Fruit fly (Drosophila melanogaster) whole organism, embryonic: ENCODE data around the gene SP555.

Experiments
- Bteb2 ChIP-seq: fragments of 200-800 bp; sonication (Bioruptor generic); optimal IDR thresholded peaks from 2 replicates; lab custom pipeline; 2016; ENCODE audit warnings: missing biosample characterization, missing genetic modification characterization
- CG11398 ChIP-seq: fragments of 200-800 bp; sonication (Bioruptor generic); optimal IDR thresholded peaks from 2 replicates; lab custom pipeline; 2016; ENCODE audit warnings: missing biosample characterization, missing genetic modification characterization
- CG12104 ChIP-seq: fragments of 200-800 bp; sonication (Bioruptor generic); optimal IDR thresholded peaks from 3 replicates; lab custom pipeline; 2016; ENCODE audit warnings: missing biosample characterization, missing genetic modification characterization
- CG1233 ChIP-seq: fragments of 200-800 bp; sonication (Bioruptor generic); optimal IDR thresholded peaks from 4 replicates; lab custom pipeline; 2018; ENCODE audit warnings: missing biosample characterization, mild to moderate bottlenecking, missing genetic modification characterization
- CG14050 ChIP-seq: fragments of 200-800 bp; sonication (Bioruptor generic); IDR thresholded peaks from 3 replicates; pipeline ENCODE4 v1.3.6; 2022; ENCODE audit warnings: missing biosample characterization, missing genetic modification characterization
- CG14860 ChIP-seq: fragments of 200-800 bp; sonication (Bioruptor generic); IDR thresholded peaks from 3 replicates; pipeline ENCODE4 v1.3.6; 2022; ENCODE audit warnings: missing biosample characterization, missing genetic modification characterization; ENCODE audit not compliant: partially characterized antibody
- CG1529 ChIP-seq: fragments of 200-800 bp; sonication (Bioruptor generic); optimal IDR thresholded peaks from 3 replicates; lab custom pipeline; 2018; ENCODE audit warnings: missing biosample characterization, missing genetic modification characterization
- CG17912 ChIP-seq: fragments of 200-800 bp; sonication (Bioruptor generic); optimal IDR thresholded peaks from 2 replicates; lab custom pipeline; 2018; ENCODE audit warnings: missing biosample characterization, mild to moderate bottlenecking, missing genetic modification characterization
- CG18011 ChIP-seq: fragments of 200-800 bp; sonication (Bioruptor generic); optimal IDR thresholded peaks from 2 replicates; lab custom pipeline; 2017; ENCODE audit warnings: missing biosample characterization, missing genetic modification characterization, mild to moderate bottlenecking, moderate library complexity, missing genotype
- CG2875 ChIP-seq: fragments of 200-800 bp; sonication (Bioruptor generic); optimal IDR thresholded peaks from 2 replicates; lab custom pipeline; 2017; ENCODE audit warnings: missing biosample characterization, mild to moderate bottlenecking, missing genetic modification characterization, missing genetic modification reagents
- CG4360 ChIP-seq: fragments of 200-800 bp; sonication (Bioruptor generic); IDR thresholded peaks from 2 replicates; pipeline ENCODE4 v1.3.6; 2022; ENCODE audit warnings: missing biosample characterization, missing genetic modification characterization
- CG4730 ChIP-seq: fragments of 200-800 bp; sonication (Bioruptor generic); IDR thresholded peaks from 2 replicates; pipeline ENCODE4 v1.3.6; 2022; ENCODE audit warnings: missing biosample characterization, missing genetic modification characterization
- CG6683 ChIP-seq: fragments of 200-800 bp; sonication (Bioruptor generic); optimal IDR thresholded peaks from 2 replicates; lab custom pipeline; 2017; ENCODE audit warnings: missing biosample characterization, mild to moderate bottlenecking, missing genetic modification characterization, missing genetic modification reagents
- CHES-1-like ChIP-seq: fragments of 200-800 bp; sonication (Bioruptor generic); optimal IDR thresholded peaks from 2 replicates; lab custom pipeline; 2016; ENCODE audit warnings: missing biosample characterization, missing genetic modification characterization
- Camta ChIP-seq: fragments of 200-800 bp; sonication (Bioruptor generic); optimal IDR thresholded peaks from 2 replicates; lab custom pipeline; 2016; ENCODE audit warnings: missing biosample characterization, missing genetic modification characterization
- Elba2 ChIP-seq: fragments of 200-800 bp; sonication (Bioruptor generic); optimal IDR thresholded peaks from 3 replicates; lab custom pipeline; 2016; ENCODE audit warnings: missing biosample characterization, missing genetic modification characterization
- GATAe ChIP-seq: fragments of 200-800 bp; sonication (Bioruptor generic); conservative IDR thresholded peaks from 2 replicates; pipeline ENCODE4 v1.3.6; 2022; ENCODE audit warnings: missing biosample characterization, missing genetic modification characterization
- H2.0 ChIP-seq: fragments of 200-800 bp; sonication (Bioruptor generic); IDR thresholded peaks from 2 replicates; pipeline ENCODE4 v1.3.6; 2022; ENCODE audit warnings: missing biosample characterization, missing genetic modification characterization
- Hr78 ChIP-seq, 2 experiments: fragments of 200-800 bp in 1 of 2; fragments of >200 bp in 1 of 2; sonication (Bioruptor generic) in 1 of 2; optimal IDR thresholded peaks; 2 replicates each; lab custom pipeline; 2017 to 2019; ENCODE audit warnings: missing biosample characterization in 2 of 2, missing genetic modification characterization in 2 of 2, mild to moderate bottlenecking in 1 of 2, moderate library complexity in 1 of 2
- Mad ChIP-seq: fragments of 200-800 bp; sonication (Bioruptor generic); optimal IDR thresholded peaks from 2 replicates; lab custom pipeline; 2016; ENCODE audit warnings: missing biosample characterization, missing genetic modification characterization
- Med ChIP-seq: fragments of 200-800 bp; sonication (Bioruptor generic); peaks from one replicate; lab custom pipeline; 2016; ENCODE audit warnings: missing biosample characterization, missing genetic modification characterization, mild to moderate bottlenecking, inconsistent platforms, moderate library complexity
- Mrtf ChIP-seq: fragments of 200-800 bp; sonication (Bioruptor generic); IDR thresholded peaks from 3 replicates; pipeline ENCODE4 v1.3.6; 2022; ENCODE audit warnings: missing biosample characterization, missing genetic modification characterization
- Oli ChIP-seq: fragments of 200-800 bp; sonication (Bioruptor generic); optimal IDR thresholded peaks from 2 replicates; lab custom pipeline; 2018; ENCODE audit warnings: missing biosample characterization, mild to moderate bottlenecking, missing genetic modification characterization, moderate library complexity
- Poxn ChIP-seq: fragments of 200-800 bp; sonication (Bioruptor generic); IDR thresholded peaks from 2 replicates; pipeline ENCODE4 v1.3.6; 2022; ENCODE audit warnings: missing biosample characterization, missing genetic modification characterization
- Side ChIP-seq: fragments of 200-800 bp; sonication (Bioruptor generic); optimal IDR thresholded peaks from 2 replicates; lab custom pipeline; 2016; ENCODE audit warnings: missing biosample characterization, missing genetic modification characterization
- Vsx1 ChIP-seq: fragments of 200-800 bp; sonication (Bioruptor generic); optimal IDR thresholded peaks from 2 replicates; lab custom pipeline; 2017; ENCODE audit warnings: missing biosample characterization, mild to moderate bottlenecking, missing genetic modification characterization, missing genetic modification reagents
- cas ChIP-seq: fragments of 200-800 bp; sonication (Bioruptor generic); IDR thresholded peaks from 2 replicates; pipeline ENCODE4 v1.3.6; 2022; ENCODE audit warnings: missing biosample characterization, missing genetic modification characterization
- dimm ChIP-seq: fragments of 200-800 bp; sonication (Bioruptor generic); IDR thresholded peaks from 2 replicates; pipeline ENCODE4 v1.3.6; 2022; ENCODE audit warnings: missing biosample characterization, missing genetic modification characterization
- dysf ChIP-seq: fragments of 200-800 bp; sonication (Bioruptor generic); IDR thresholded peaks from 3 replicates; pipeline ENCODE4 v1.3.6; 2022; ENCODE audit warnings: missing biosample characterization, missing genetic modification characterization
- ems ChIP-seq: fragments of 200-800 bp; sonication (Bioruptor generic); optimal IDR thresholded peaks from 3 replicates; lab custom pipeline; 2016; ENCODE audit warnings: missing biosample characterization, missing genetic modification characterization
- esg ChIP-seq: fragments of 200-800 bp; sonication (Bioruptor generic); conservative IDR thresholded peaks from 2 replicates; pipeline ENCODE4 v1.3.6; 2022; ENCODE audit warnings: missing biosample characterization, missing genetic modification characterization
- exex ChIP-seq: fragments of 200-800 bp; sonication (Bioruptor generic); optimal IDR thresholded peaks from 4 replicates; lab custom pipeline; 2018; ENCODE audit warnings: missing biosample characterization, mild to moderate bottlenecking, missing genetic modification characterization, moderate library complexity
- fd102C ChIP-seq: fragments of 200-800 bp; sonication (Bioruptor generic); optimal IDR thresholded peaks from 2 replicates; lab custom pipeline; 2018; ENCODE audit warnings: missing biosample characterization, mild to moderate bottlenecking, missing genetic modification characterization, moderate library complexity
- fd3F ChIP-seq: fragments of 200-800 bp; sonication (Bioruptor generic); optimal IDR thresholded peaks from 2 replicates; lab custom pipeline; 2018; ENCODE audit warnings: missing biosample characterization, mild to moderate bottlenecking, missing genetic modification characterization, moderate library complexity
- fd64A ChIP-seq: fragments of 200-800 bp; sonication (Bioruptor generic); optimal IDR thresholded peaks from 3 replicates; lab custom pipeline; 2018; ENCODE audit warnings: missing biosample characterization, mild to moderate bottlenecking, missing genetic modification characterization
- fru ChIP-seq: fragments of >200 bp; optimal IDR thresholded peaks from 2 replicates; lab custom pipeline; 2017
- fu2 ChIP-seq: fragments of 200-800 bp; sonication (Bioruptor generic); optimal IDR thresholded peaks from 2 replicates; lab custom pipeline; 2016; ENCODE audit warnings: missing biosample characterization, missing genetic modification characterization
- insv ChIP-seq, 2 experiments: fragments of 200-800 bp; sonication (Bioruptor generic); optimal IDR thresholded peaks; 3 replicates each; lab custom pipeline; 2016 to 2018; ENCODE audit warnings: missing biosample characterization in 2 of 2, missing genetic modification characterization in 2 of 2
- kay ChIP-seq: fragments of 200-800 bp; sonication (Bioruptor generic); optimal IDR thresholded peaks from 2 replicates; lab custom pipeline; 2016; ENCODE audit warnings: missing biosample characterization, missing genetic modification characterization
- ken ChIP-seq: fragments of 200-800 bp; sonication (Bioruptor generic); IDR thresholded peaks from 3 replicates; pipeline ENCODE4 v1.3.6; 2022; ENCODE audit warnings: missing biosample characterization, missing genetic modification characterization
- lilli ChIP-seq: fragments of 200-800 bp; sonication (Bioruptor generic); optimal IDR thresholded peaks from 3 replicates; lab custom pipeline; 2016; ENCODE audit warnings: missing biosample characterization, missing genetic modification characterization
- lola ChIP-seq, 3 experiments: fragments of >200 bp in 2 of 3; fragments of 200-800 bp in 1 of 3; sonication (Bioruptor generic) in 1 of 3; optimal IDR thresholded peaks; 2 replicates each; lab custom pipeline; 2017 to 2019; ENCODE audit warnings: missing biosample characterization in 3 of 3, missing genetic modification characterization in 3 of 3, mild to moderate bottlenecking in 1 of 3, moderate library complexity in 1 of 3
- odd ChIP-seq: fragments of 200-800 bp; sonication (Bioruptor generic); optimal IDR thresholded peaks from 2 replicates; lab custom pipeline; 2017; ENCODE audit warnings: missing biosample characterization, mild to moderate bottlenecking, missing genetic modification characterization
- pum ChIP-seq: fragments of 200-800 bp; sonication (Bioruptor generic); optimal IDR thresholded peaks from 2 replicates; lab custom pipeline; 2016; ENCODE audit warnings: missing biosample characterization, missing genetic modification characterization
- pzg ChIP-seq: fragments of 200-800 bp; sonication (Bioruptor generic); optimal IDR thresholded peaks from 3 replicates; lab custom pipeline; 2018; ENCODE audit warnings: missing biosample characterization, mild to moderate bottlenecking, missing genetic modification characterization, moderate library complexity
- slbo ChIP-seq: fragments of 200-800 bp; sonication (Bioruptor generic); IDR thresholded peaks from 2 replicates; pipeline ENCODE4 v1.3.6; 2022; ENCODE audit warnings: missing biosample characterization, missing genetic modification characterization
- so ChIP-seq: fragments of 200-800 bp; sonication (Bioruptor generic); IDR thresholded peaks from 3 replicates; pipeline ENCODE4 v1.3.6; 2022; ENCODE audit warnings: missing biosample characterization, missing genetic modification characterization
- tna ChIP-seq: fragments of 200-800 bp; sonication (Bioruptor generic); IDR thresholded peaks from 2 replicates; pipeline ENCODE4 v1.3.6; 2022; ENCODE audit warnings: missing biosample characterization, missing genetic modification characterization; ENCODE audit not compliant: partially characterized antibody
- ttk ChIP-seq: fragments of 200-800 bp; sonication (Bioruptor generic); IDR thresholded peaks from 2 replicates; pipeline ENCODE4 v2.1.2; 2022; ENCODE audit warnings: missing biosample characterization, missing genetic modification characterization
- wek ChIP-seq: fragments of 200-800 bp; sonication (Bioruptor generic); optimal IDR thresholded peaks from 3 replicates; lab custom pipeline; 2018; ENCODE audit warnings: missing biosample characterization, mild to moderate bottlenecking, missing genetic modification characterization, moderate library complexity
- zfh2 ChIP-seq: fragments of 200-800 bp; sonication (Bioruptor generic); optimal IDR thresholded peaks from 2 replicates; lab custom pipeline; 2016; ENCODE audit warnings: missing biosample characterization, missing genetic modification characterization

SP555 gene

DNA sequence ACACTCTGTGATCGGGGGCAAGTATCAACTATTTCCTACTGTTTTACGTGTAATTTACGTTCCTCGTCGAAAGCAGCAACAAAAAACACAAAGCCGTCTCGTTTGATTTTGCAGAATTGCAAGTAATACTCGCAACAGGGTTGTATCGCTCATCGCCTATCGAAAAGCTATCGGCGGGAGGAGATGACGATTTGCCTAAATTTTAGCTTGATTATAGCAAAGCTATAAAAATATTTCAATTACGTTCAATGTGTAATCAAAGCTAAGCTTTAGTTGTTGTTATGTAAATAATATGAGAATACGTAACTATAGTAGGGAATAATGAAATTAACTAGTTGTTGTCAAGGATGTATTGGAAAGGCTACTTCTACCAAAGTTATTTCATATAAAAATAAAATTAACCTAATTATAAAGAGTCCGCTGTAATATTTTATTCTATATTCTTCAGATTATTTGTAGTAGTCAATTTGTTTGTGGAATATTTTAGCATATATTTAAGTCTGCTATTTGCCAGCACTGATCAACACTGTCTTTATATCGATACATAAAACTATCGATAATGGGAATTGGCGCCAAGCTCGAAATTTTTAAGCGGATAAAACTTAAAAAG lies 22.2 kb downstream of the SP555 start, which contains the start of gene Rpn11 (continued):
- TF ChIP-seq so (GFP tag; lab: Robert Waterston, UW) (no peak), Oli (tag; lab: Kevin White, UChicago) (peak; percentile 44), CG11398 (peak; percentile 15), Elba2 (GFP tag; lab: Kevin White, UChicago) (peak; percentile 4), fd102C (no peak), Mad (GFP tag; lab: Kevin White, UChicago) (no peak), esg (peak; percentile 39), Hr78 (GFP tag; optimal IDR thresholded peaks at IDR 0.05; lab: Kevin White, UChicago) (no peak), kay (GFP tag; lab: Kevin White, UChicago) (peak; percentile 50), Med (GFP tag; lab: Kevin White, UChicago) (peak; percentile 81), fd64A (GFP tag; lab: Kevin White, UChicago) (no peak), CG1529 (GFP tag; lab: Kevin White, UChicago) (peak; percentile 22), insv (GFP tag; optimal IDR thresholded peaks at IDR 0.05; lab: Kevin White, UChicago) (no peak), CG17912 (no peak), pzg (GFP tag; lab: Kevin White, UChicago) (peak; percentile 50), CG4730 (no peak), CG6683 (GFP tag; lab: Kevin White, UChicago) (no peak), CG4360 (GFP tag; lab: Robert Waterston, UW) (no peak), dysf (GFP tag; lab: Robert Waterston, UW) (0 out of 3 replicates have a peak, but pooled peaks have one; percentile 8), dimm (no peak), CG12104 (GFP tag; lab: Kevin White, UChicago) (peak; percentile 51), Camta (no peak), pum (no peak), Mrtf (no peak), Side (GFP tag; lab: Kevin White, UChicago) (no peak), CHES-1-like (GFP tag; lab: Kevin White, UChicago) (peak; percentile 7), Bteb2 (GFP tag; lab: Kevin White, UChicago) (no peak), cas (GFP tag; lab: Robert Waterston, UW) (no peak), CG1233 (GFP tag; lab: Kevin White, UChicago) (peak; percentile 30), CG14860 (0 out of 3 replicates have a peak, but pooled peaks have one; percentile 32), lola (GFP tag; optimal IDR thresholded peaks at IDR 0.05; lab: Kevin White, UChicago) (peak in 1 of 3 experiments; percentile 80), odd (peak; percentile 0), ems (GFP tag; lab: Kevin White, UChicago) (peak; percentile 13), wek (GFP tag; lab: Kevin White, UChicago) (no peak), CG2875 (GFP tag; lab: Kevin White, UChicago) (peak; percentile 22), zfh2 (GFP tag; lab: Kevin White, UChicago) (peak; percentile 36), slbo (peak; percentile 62), fu2 (GFP tag; lab: Kevin White, UChicago) (peak; percentile 16), CG18011 (GFP tag; lab: Kevin White, UChicago) (no peak), CG14050 (no peak), ken (GFP tag; lab: Robert Waterston, UW) (0 out of 3 replicates have a peak, but pooled peaks have one; percentile 11), ttk (GFP tag; lab: Robert Waterston, UW) (no peak), fru (lab: Kevin White, UChicago) (no peak), Poxn (GFP tag; lab: Robert Waterston, UW) (no peak), H2.0 (GFP tag; lab: Robert Waterston, UW) (no peak; the same call in 1 of the 2 replicates), fd3F (GFP tag; lab: Kevin White, UChicago) (peak; percentile 45), Vsx1 (GFP tag; lab: Kevin White, UChicago) (no peak), exex (tag; lab: Kevin White, UChicago) (peak; percentile 25), lilli (GFP tag; lab: Kevin White, UChicago) (peak; percentile 59), tna (GFP tag; lab: Robert Waterston, UW) (no peak), GATAe (GFP tag; lab: Robert Waterston, UW) (no peak)
